Worm (Caenorhabditis elegans) whole organism, L1 larva: ENCODE results near the gene C27D6.3.
"Not testable (repeated sequence)": the region's sequence is repeated elsewhere in the genome, so short reads cannot be mapped to it uniquely, and the experiment has no call there.

Source experiments
- C04F5.9 ChIP-seq: sonication (generic microtip); optimal IDR thresholded peaks from 2 replicates; lab custom pipeline; 2016; ENCODE audit warnings: missing genetic modification characterization, missing compliant biosample characterization
- C16A3.4 ChIP-seq: fragments of 150-350 bp; optimal IDR thresholded peaks from 2 replicates; lab custom pipeline; 2014; ENCODE audit warnings: missing biosample characterization, missing genetic modification characterization
- alr-1 ChIP-seq: fragments of 200-800 bp; sonication (Bioruptor generic); optimal IDR thresholded peaks from 2 replicates; lab custom pipeline; 2018; ENCODE audit warnings: borderline replicate concordance, mild to moderate bottlenecking, missing genetic modification characterization, missing compliant biosample characterization
- aly-2 ChIP-seq: fragments of 150-350 bp; optimal IDR thresholded peaks from 2 replicates; lab custom pipeline; 2014; ENCODE audit warnings: missing biosample characterization, missing genetic modification characterization
- ama-1 ChIP-seq: fragments of 150-350 bp; optimal IDR thresholded peaks from 2 replicates; lab custom pipeline; 2014
- ceh-63 ChIP-seq: fragments of 200-800 bp; sonication (Bioruptor generic); optimal IDR thresholded peaks from 2 replicates; lab custom pipeline; 2018; ENCODE audit warnings: mild to moderate bottlenecking, missing genetic modification characterization, missing compliant biosample characterization
- ceh-88 ChIP-seq: fragments of 200-800 bp; sonication (Bioruptor generic); IDR thresholded peaks from 2 replicates; pipeline ENCODE4 v1.3.6; 2022; ENCODE audit warnings: missing genetic modification characterization, missing compliant biosample characterization
- ceh-90 ChIP-seq: sonication (generic microtip); optimal IDR thresholded peaks from 2 replicates; lab custom pipeline; 2016; ENCODE audit warnings: missing genetic modification characterization, missing compliant biosample characterization
- ces-1 ChIP-seq: fragments of 150-350 bp; optimal IDR thresholded peaks from 2 replicates; lab custom pipeline; 2014; ENCODE audit warnings: missing biosample characterization, missing genetic modification reagents, missing genetic modification characterization
- efl-3 ChIP-seq: fragments of 200-800 bp; sonication (Bioruptor generic); optimal IDR thresholded peaks from 2 replicates; lab custom pipeline; 2018; ENCODE audit warnings: mild to moderate bottlenecking, missing genetic modification characterization, missing compliant biosample characterization
- egl-13 ChIP-seq: sonication (generic microtip); optimal IDR thresholded peaks from 2 replicates; lab custom pipeline; 2016; ENCODE audit warnings: missing genotype, missing genetic modification reagents, missing genetic modification characterization, missing compliant biosample characterization
- elt-3 ChIP-seq, 6 experiments: fragments of 150-350 bp in 1 of 6; sonication (generic microtip); optimal IDR thresholded peaks; 2 replicates each; lab custom pipeline; 2017 to 2018; ENCODE audit warnings: missing biosample characterization in 6 of 6, missing genetic modification characterization in 6 of 6, inconsistent platforms in 1 of 6
- fkh-10 ChIP-seq: sonication (generic microtip); optimal IDR thresholded peaks from 2 replicates; lab custom pipeline; 2017; ENCODE audit warnings: missing biosample characterization, missing genetic modification reagents, missing genetic modification characterization
- fkh-4 ChIP-seq: sonication (generic microtip); optimal IDR thresholded peaks from 2 replicates; lab custom pipeline; 2016; ENCODE audit warnings: missing compliant biosample characterization, missing genetic modification characterization, borderline replicate concordance
- grh-1 ChIP-seq: fragments of 200-800 bp; sonication (Bioruptor generic); IDR thresholded peaks from 2 replicates; pipeline ENCODE4 v1.3.6; 2022; ENCODE audit warnings: missing genetic modification reagents, missing genetic modification characterization, missing compliant biosample characterization
- hlh-17 ChIP-seq: fragments of 200-800 bp; sonication (Bioruptor generic); optimal IDR thresholded peaks from 2 replicates; lab custom pipeline; 2018; ENCODE audit warnings: missing genetic modification characterization, mild to moderate bottlenecking, missing compliant biosample characterization, moderate library complexity, borderline replicate concordance
- lin-13 ChIP-seq: fragments of 150-350 bp; optimal IDR thresholded peaks from 2 replicates; lab custom pipeline; 2014; ENCODE audit warnings: missing biosample characterization, missing genetic modification reagents, missing genetic modification characterization
- lin-14 ChIP-seq: fragments of 200-800 bp; sonication (Bioruptor generic); optimal IDR thresholded peaks from 2 replicates; lab custom pipeline; 2018; ENCODE audit warnings: mild to moderate bottlenecking, missing genetic modification characterization, moderate library complexity, missing compliant biosample characterization
- lin-39 ChIP-seq: fragments of 150-350 bp; optimal IDR thresholded peaks from 2 replicates; lab custom pipeline; 2014; ENCODE audit warnings: missing biosample characterization, missing genetic modification reagents, missing genetic modification characterization
- lir-3 ChIP-seq: sonication (generic microtip); optimal IDR thresholded peaks from 2 replicates; lab custom pipeline; 2016; ENCODE audit warnings: mild to moderate bottlenecking, missing genetic modification characterization, moderate library complexity, missing compliant biosample characterization; ENCODE audit not compliant: poor library complexity
- nhr-19 ChIP-seq: fragments of 200-800 bp; sonication (Bioruptor generic); conservative IDR thresholded peaks from 2 replicates; pipeline ENCODE4 v1.3.6; 2022; ENCODE audit warnings: missing genetic modification characterization, missing compliant biosample characterization
- nhr-20 ChIP-seq: sonication (generic microtip); optimal IDR thresholded peaks from 2 replicates; lab custom pipeline; 2016; ENCODE audit warnings: mild to moderate bottlenecking, missing genetic modification characterization, missing compliant biosample characterization
- nhr-28 ChIP-seq: fragments of 150-350 bp; optimal IDR thresholded peaks from 2 replicates; lab custom pipeline; 2014; ENCODE audit warnings: missing biosample characterization, missing genetic modification characterization
- nhr-47 ChIP-seq: sonication (generic microtip); optimal IDR thresholded peaks from 2 replicates; lab custom pipeline; 2016; ENCODE audit warnings: mild to moderate bottlenecking, missing genetic modification characterization, moderate library complexity, missing compliant biosample characterization
- nhr-77 ChIP-seq: fragments of 150-350 bp; optimal IDR thresholded peaks from 2 replicates; lab custom pipeline; 2014; ENCODE audit warnings: missing biosample characterization, missing genetic modification characterization
- nhr-85 ChIP-seq: sonication (generic microtip); peaks from one replicate; lab custom pipeline; 2016; ENCODE audit warnings: missing genetic modification characterization, inconsistent platforms, missing compliant biosample characterization
- pax-3 ChIP-seq: fragments of 200-800 bp; sonication (Bioruptor generic); optimal IDR thresholded peaks from 2 replicates; lab custom pipeline; 2018; ENCODE audit warnings: mild to moderate bottlenecking, missing genetic modification characterization, moderate library complexity, missing compliant biosample characterization
- skn-1 ChIP-seq: fragments of 150-350 bp; optimal IDR thresholded peaks from 2 replicates; lab custom pipeline; 2014; ENCODE audit warnings: missing biosample characterization, missing genetic modification characterization
- snpc-4 ChIP-seq: fragments of 150-350 bp; optimal IDR thresholded peaks from 2 replicates; lab custom pipeline; 2014; ENCODE audit warnings: missing biosample characterization, missing genetic modification characterization
- snu-23 ChIP-seq: sonication (generic microtip); optimal IDR thresholded peaks from 2 replicates; lab custom pipeline; 2016; ENCODE audit warnings: missing genetic modification characterization, missing compliant biosample characterization
- sox-4 ChIP-seq: sonication (generic microtip); optimal IDR thresholded peaks from 2 replicates; lab custom pipeline; 2016; ENCODE audit warnings: missing genetic modification characterization, missing compliant biosample characterization
- swsn-7 ChIP-seq: sonication (generic microtip); optimal IDR thresholded peaks from 2 replicates; lab custom pipeline; 2016; ENCODE audit warnings: missing genetic modification characterization, missing compliant biosample characterization
- tlp-1 ChIP-seq: fragments of 150-350 bp; optimal IDR thresholded peaks from 2 replicates; lab custom pipeline; 2014; ENCODE audit warnings: missing biosample characterization, missing genetic modification characterization
- unc-62 ChIP-seq: fragments of 150-350 bp; optimal IDR thresholded peaks from 2 replicates; lab custom pipeline; 2014; ENCODE audit warnings: missing biosample characterization, missing genetic modification reagents, missing genetic modification characterization
- unc-98 ChIP-seq: fragments of 200-800 bp; sonication (Bioruptor generic); IDR thresholded peaks from 2 replicates; pipeline ENCODE4 v1.3.6; 2022; ENCODE audit warnings: missing genetic modification characterization, missing compliant biosample characterization
- vab-15 ChIP-seq: sonication (generic microtip); optimal IDR thresholded peaks from 2 replicates; lab custom pipeline; 2017; ENCODE audit warnings: missing genotype, mild to moderate bottlenecking, missing genetic modification characterization, missing compliant biosample characterization

C27D6.3 gene

DNA sequence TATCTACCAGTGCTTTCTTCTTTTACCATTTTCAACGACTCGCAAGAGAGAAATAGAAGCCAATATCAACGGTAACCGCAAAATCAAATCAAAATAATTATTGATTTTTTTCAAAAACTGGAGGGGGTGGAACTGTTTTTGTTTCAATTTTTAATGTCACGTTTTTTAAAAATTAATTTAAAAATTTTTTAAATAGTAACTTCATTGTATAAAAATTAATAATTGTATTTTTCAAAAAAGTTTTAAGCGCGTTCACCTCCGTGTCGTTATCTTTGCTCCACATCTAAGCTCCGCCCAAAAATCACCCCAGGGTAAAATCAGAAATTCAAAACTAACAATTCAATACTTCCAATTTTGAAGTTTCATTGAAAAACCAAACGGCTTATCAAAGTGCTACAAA is 13.2 kb downstream of the C27D6.3 start, which contains the start of gene C27D6.11:
Gene C27D6.11 (minus strand): TSS at position 101 of the 400 bp plus-strand sequence.
- no peak for TF ChIP-seq unc-98 (GFP tag; lab: Robert Waterston, UW)
- no peak for TF ChIP-seq pax-3 (tag; lab: Kevin White, UChicago)
- TF ChIP-seq fkh-4 = no peak
- no peak for TF ChIP-seq nhr-28
- no peak for TF ChIP-seq nhr-77 (tag; lab: Kevin White, UChicago)
- no peak for TF ChIP-seq C04F5.9
- no peak for TF ChIP-seq aly-2 (tag; lab: Kevin White, UChicago)
- TF ChIP-seq ceh-88 (GFP tag; lab: Robert Waterston, UW) = no peak
- no peak for TF ChIP-seq snu-23 (GFP tag; lab: Kevin White, UChicago)
- TF ChIP-seq lin-13 = no peak
- TF ChIP-seq ceh-63 (GFP tag; lab: Kevin White, UChicago) = no peak
- no peak for TF ChIP-seq nhr-20 (tag; lab: Kevin White, UChicago)
- TF ChIP-seq ceh-90 (tag; lab: Kevin White, UChicago) = no peak
- TF ChIP-seq vab-15 (tag; lab: Kevin White, UChicago) = no peak

- TF ChIP-seq ama-1 (lab: Kevin White, UChicago); unc-62; fkh-4: not testable (repeated sequence)
Measured at ce11 chrII:5158774-5159173, 15.5 kb downstream of the C27D6.3 start, which contains the start of gene F58A6.9. TSS of gene F58A6.9 (minus strand) at chrII:5158874.

ce11 chrII:5157525-5157924 is 16.7 kb downstream of the C27D6.3 start, which contains the start of gene srb-13:
TSS of gene srb-13 (minus strand) at chrII:5157625.
- no peak for TF ChIP-seq lir-3 (tag; lab: Kevin White, UChicago)
- no peak for TF ChIP-seq snpc-4 (tag; lab: Kevin White, UChicago)
- TF ChIP-seq nhr-85 (tag; lab: Kevin White, UChicago) = no peak
- TF ChIP-seq nhr-19 = no peak
- no peak for TF ChIP-seq lin-14
- TF ChIP-seq efl-3 (GFP tag; lab: Kevin White, UChicago) = no peak
- TF ChIP-seq swsn-7 (tag; lab: Kevin White, UChicago) = no peak
- no peak for TF ChIP-seq elt-3 (tag; optimal IDR thresholded peaks at IDR 0.05; lab: Kevin White, UChicago)
- no peak for TF ChIP-seq C16A3.4 (tag; lab: Kevin White, UChicago)
- TF ChIP-seq egl-13 (tag; lab: Kevin White, UChicago) = no peak
- TF ChIP-seq grh-1 (GFP tag; lab: Robert Waterston, UW) = no peak
- TF ChIP-seq, all 84 proteins: peak for 0

- TF ChIP-seq lin-39 = no peak
- no peak for TF ChIP-seq egl-13 (tag; lab: Kevin White, UChicago)
- no peak for TF ChIP-seq fkh-10
- no peak for TF ChIP-seq nhr-47 (tag; lab: Kevin White, UChicago)
- TF ChIP-seq tlp-1 (tag; lab: Kevin White, UChicago) = no peak
- TF ChIP-seq pax-3 (tag; lab: Kevin White, UChicago) = no peak
- no peak for TF ChIP-seq alr-1 (tag; lab: Kevin White, UChicago)
- TF ChIP-seq hlh-17 = no peak
- no peak for TF ChIP-seq ceh-63 (GFP tag; lab: Kevin White, UChicago)
- TF ChIP-seq grh-1 (GFP tag; lab: Robert Waterston, UW) = no peak
- TF ChIP-seq skn-1 (tag; lab: Kevin White, UChicago) = no peak
- no peak for TF ChIP-seq ces-1
- TF ChIP-seq sox-4 (tag; lab: Kevin White, UChicago) = no peak
Measured at ce11 chrII:5156983-5157382, 17.3 kb downstream of the C27D6.3 start, which contains the start of gene msp-45. TSS of gene msp-45 (minus strand) at chrII:5157083.
